Fruit fly (Drosophila melanogaster) whole organism, prepupa: ENCODE data around the gene Corp.

Experiments
- CG11762 ChIP-seq: fragments of 200-800 bp; sonication (Bioruptor generic); optimal IDR thresholded peaks from 3 replicates; lab custom pipeline; 2016; ENCODE audit warnings: missing biosample characterization, missing genetic modification characterization; ENCODE audit not compliant: insufficient read depth
- CG11902 ChIP-seq: fragments of 200-800 bp; sonication (Bioruptor generic); optimal IDR thresholded peaks from 3 replicates; lab custom pipeline; 2016; ENCODE audit warnings: missing biosample characterization, missing genetic modification characterization
- CG15336 ChIP-seq: fragments of 200-800 bp; sonication (Bioruptor generic); IDR thresholded peaks from 2 replicates; pipeline ENCODE4 v1.3.6; 2022; ENCODE audit warnings: missing biosample characterization, missing genetic modification characterization
- CG16779 ChIP-seq: fragments of 200-800 bp; sonication (Bioruptor generic); optimal IDR thresholded peaks from 3 replicates; lab custom pipeline; 2017; ENCODE audit warnings: missing biosample characterization, mild to moderate bottlenecking, missing genetic modification characterization
- CG3032 ChIP-seq: fragments of 200-800 bp; optimal IDR thresholded peaks from 2 replicates; lab custom pipeline; 2019; ENCODE audit warnings: missing biosample characterization, mild to moderate bottlenecking, missing genetic modification characterization, moderate library complexity
- CG32006 ChIP-seq: fragments of 200-800 bp; sonication (Bioruptor generic); optimal IDR thresholded peaks from 3 replicates; lab custom pipeline; 2017; ENCODE audit warnings: missing biosample characterization, mild to moderate bottlenecking, missing genetic modification characterization
- CG34406 ChIP-seq: fragments of 200-800 bp; sonication (Bioruptor generic); optimal IDR thresholded peaks from 3 replicates; lab custom pipeline; 2016; ENCODE audit warnings: missing biosample characterization, missing genetic modification characterization
- CG3919 ChIP-seq: fragments of 200-800 bp; sonication (Bioruptor generic); optimal IDR thresholded peaks from 3 replicates; lab custom pipeline; 2016; ENCODE audit warnings: missing biosample characterization, missing genetic modification characterization
- CG4318 ChIP-seq: fragments of 200-800 bp; sonication (Bioruptor generic); optimal IDR thresholded peaks from 3 replicates; lab custom pipeline; 2017; ENCODE audit warnings: missing biosample characterization, mild to moderate bottlenecking, missing genetic modification characterization
- CG6163 ChIP-seq: fragments of 200-800 bp; sonication (Bioruptor generic); IDR thresholded peaks from 3 replicates; pipeline ENCODE4 v1.3.6; 2022; ENCODE audit warnings: missing biosample characterization, missing genetic modification characterization
- CG6276 ChIP-seq: fragments of 200-800 bp; sonication (Bioruptor generic); optimal IDR thresholded peaks from 2 replicates; lab custom pipeline; 2017; ENCODE audit warnings: missing biosample characterization, mild to moderate bottlenecking, missing genetic modification characterization
- CG6792 ChIP-seq: fragments of 200-800 bp; sonication (Bioruptor generic); optimal IDR thresholded peaks from 3 replicates; lab custom pipeline; 2016; ENCODE audit warnings: missing biosample characterization, missing genetic modification characterization
- CG6808 ChIP-seq: fragments of 200-800 bp; sonication (Bioruptor generic); optimal IDR thresholded peaks from 3 replicates; lab custom pipeline; 2017; ENCODE audit warnings: missing biosample characterization, missing genetic modification characterization, mild to moderate bottlenecking, moderate library complexity, missing genetic modification reagents
- CG6854 ChIP-seq: fragments of 200-800 bp; sonication (Bioruptor generic); optimal IDR thresholded peaks from 2 replicates; lab custom pipeline; 2017; ENCODE audit warnings: missing biosample characterization, mild to moderate bottlenecking, missing genetic modification characterization
- CG8119 ChIP-seq: fragments of 200-800 bp; sonication (Bioruptor generic); IDR thresholded peaks from 3 replicates; pipeline ENCODE4 v1.3.6; 2022; ENCODE audit warnings: missing biosample characterization, missing genetic modification characterization
- CG8632 ChIP-seq: fragments of 200-800 bp; sonication (Bioruptor generic); optimal IDR thresholded peaks from 3 replicates; lab custom pipeline; 2016; ENCODE audit warnings: missing biosample characterization, missing genetic modification characterization
- CG9139 ChIP-seq: fragments of 200-800 bp; sonication (Bioruptor generic); optimal IDR thresholded peaks from 3 replicates; lab custom pipeline; 2017; ENCODE audit warnings: missing biosample characterization, mild to moderate bottlenecking, missing genetic modification characterization
- Eip75B ChIP-seq: fragments of 200-800 bp; sonication (Bioruptor generic); optimal IDR thresholded peaks from 3 replicates; lab custom pipeline; 2016; ENCODE audit warnings: missing biosample characterization, missing genetic modification characterization
- Eip93F ChIP-seq: fragments of 200-800 bp; sonication (Bioruptor generic); optimal IDR thresholded peaks from 2 replicates; lab custom pipeline; 2016; ENCODE audit warnings: missing biosample characterization, mild to moderate bottlenecking, missing genetic modification characterization
- Ets21C ChIP-seq: fragments of 200-800 bp; sonication (Bioruptor generic); optimal IDR thresholded peaks from 3 replicates; lab custom pipeline; 2016; ENCODE audit warnings: missing biosample characterization, missing genetic modification characterization
- Ets96B ChIP-seq: fragments of 200-800 bp; optimal IDR thresholded peaks from 2 replicates; lab custom pipeline; 2019; ENCODE audit warnings: missing biosample characterization, mild to moderate bottlenecking, missing genetic modification characterization, moderate library complexity
- Hr38 ChIP-seq: sonication (Bioruptor generic); optimal IDR thresholded peaks from 2 replicates; lab custom pipeline; 2016; ENCODE audit warnings: missing biosample characterization, missing genetic modification characterization
- Hr39 ChIP-seq: fragments of 200-800 bp; sonication (Bioruptor generic); optimal IDR thresholded peaks from 2 replicates; lab custom pipeline; 2016; ENCODE audit warnings: missing biosample characterization, missing genetic modification characterization
- Hr4 ChIP-seq: fragments of 200-800 bp; sonication (Bioruptor generic); optimal IDR thresholded peaks from 3 replicates; lab custom pipeline; 2016; ENCODE audit warnings: missing biosample characterization, missing genetic modification characterization
- Lpt ChIP-seq: fragments of 200-800 bp; sonication (Bioruptor generic); optimal IDR thresholded peaks from 3 replicates; lab custom pipeline; 2016; ENCODE audit warnings: missing biosample characterization, missing genetic modification characterization
- Smox ChIP-seq: fragments of 200-800 bp; sonication (Bioruptor generic); optimal IDR thresholded peaks from 3 replicates; lab custom pipeline; 2016; ENCODE audit warnings: missing biosample characterization, missing genetic modification characterization
- Sox15 ChIP-seq: fragments of 200-800 bp; sonication (Bioruptor generic); optimal IDR thresholded peaks from 3 replicates; lab custom pipeline; 2016; ENCODE audit warnings: missing biosample characterization, missing genetic modification characterization
- acj6 ChIP-seq: fragments of 200-800 bp; sonication (Bioruptor generic); optimal IDR thresholded peaks from 3 replicates; lab custom pipeline; 2016; ENCODE audit warnings: missing biosample characterization, missing genetic modification characterization
- cyc ChIP-seq: fragments of 200-800 bp; sonication (Bioruptor generic); optimal IDR thresholded peaks from 3 replicates; lab custom pipeline; 2016; ENCODE audit warnings: missing biosample characterization, missing genetic modification characterization
- dac ChIP-seq: fragments of 200-800 bp; sonication (Bioruptor generic); optimal IDR thresholded peaks from 2 replicates; lab custom pipeline; 2017; ENCODE audit warnings: missing biosample characterization, mild to moderate bottlenecking, missing genetic modification characterization
- dsx ChIP-seq: fragments of 200-800 bp; optimal IDR thresholded peaks from 3 replicates; lab custom pipeline; 2019; ENCODE audit warnings: missing biosample characterization, mild to moderate bottlenecking, missing genetic modification characterization, moderate library complexity; ENCODE audit not compliant: poor library complexity, severe bottlenecking
- eg ChIP-seq: fragments of 200-800 bp; sonication (Bioruptor generic); IDR thresholded peaks from 3 replicates; pipeline ENCODE4 v1.3.6; 2022; ENCODE audit warnings: missing biosample characterization, missing genetic modification characterization
- fd59A ChIP-seq: fragments of 200-800 bp; sonication (Bioruptor generic); optimal IDR thresholded peaks from 2 replicates; lab custom pipeline; 2017; ENCODE audit warnings: missing biosample characterization, mild to moderate bottlenecking, missing genetic modification characterization, missing genetic modification reagents
- fd85E ChIP-seq: fragments of 200-800 bp; sonication (Bioruptor generic); optimal IDR thresholded peaks from 3 replicates; lab custom pipeline; 2016; ENCODE audit warnings: missing biosample characterization, missing genetic modification characterization
- fkh ChIP-seq: fragments of 200-800 bp; sonication (Bioruptor generic); optimal IDR thresholded peaks from 3 replicates; lab custom pipeline; 2017; ENCODE audit warnings: missing biosample characterization, mild to moderate bottlenecking, missing genetic modification characterization, moderate library complexity
- lz ChIP-seq: fragments of 200-800 bp; sonication (Bioruptor generic); optimal IDR thresholded peaks from 3 replicates; lab custom pipeline; 2016; ENCODE audit warnings: missing biosample characterization, missing genetic modification characterization
- net ChIP-seq: fragments of 200-800 bp; sonication (Bioruptor generic); optimal IDR thresholded peaks from 3 replicates; lab custom pipeline; 2016; ENCODE audit warnings: missing biosample characterization, missing genetic modification characterization
- svp ChIP-seq: fragments of 200-800 bp; sonication (Bioruptor generic); peaks from one replicate; lab custom pipeline; 2016; ENCODE audit warnings: missing biosample characterization, missing genetic modification characterization
- vri ChIP-seq: fragments of 200-800 bp; sonication (Bioruptor generic); optimal IDR thresholded peaks from 3 replicates; lab custom pipeline; 2016; ENCODE audit warnings: missing biosample characterization, mild to moderate bottlenecking, missing genetic modification characterization

Corp gene

dm6 chrX:8259881-8260280 lies 11.3 kb downstream of the Corp start (continued):
- TF ChIP-seq Ets96B (tag; lab: Kevin White, UChicago) (peak; percentile 22), CG3919 (GFP tag; lab: Kevin White, UChicago) (peak; percentile 45), vri (GFP tag; lab: Kevin White, UChicago) (no peak), Smox (peak; percentile 3), Eip93F (GFP tag; lab: Kevin White, UChicago) (no peak), Eip75B (GFP tag; lab: Kevin White, UChicago) (peak; percentile 20), CG32006 (peak; percentile 63), Ets21C (GFP tag; lab: Kevin White, UChicago) (no peak), CG34406 (GFP tag; lab: Kevin White, UChicago) (peak; percentile 14), dac (GFP tag; lab: Kevin White, UChicago) (peak; percentile 5), CG8119 (peak; percentile 52; the same call in 2 of the 3 replicates), lz (GFP tag; lab: Kevin White, UChicago) (no peak), Sox15 (GFP tag; lab: Kevin White, UChicago) (no peak), Hr38 (GFP tag; lab: Kevin White, UChicago) (no peak), CG16779 (tag; lab: Kevin White, UChicago) (no peak), CG6854 (GFP tag; lab: Kevin White, UChicago) (no peak), Lpt (GFP tag; lab: Kevin White, UChicago) (peak; percentile 53), CG6808 (GFP tag; lab: Kevin White, UChicago) (peak; percentile 7), Hr4 (GFP tag; lab: Kevin White, UChicago) (peak; percentile 61), net (peak; percentile 29), CG8632 (peak; percentile 4), fkh (no peak), fd85E (GFP tag; lab: Kevin White, UChicago) (no peak), fd59A (GFP tag; lab: Kevin White, UChicago) (peak; percentile 7), cyc (GFP tag; lab: Kevin White, UChicago) (no peak), svp (GFP tag; lab: Kevin White, UChicago) (peak; percentile 37), acj6 (GFP tag; lab: Kevin White, UChicago) (peak; percentile 32), Hr39 (GFP tag; lab: Kevin White, UChicago) (peak; percentile 36), CG11762 (peak; percentile 17), CG3032 (peak; percentile 40), eg (GFP tag; lab: Robert Waterston, UW) (peak; percentile 74), CG15336 (peak; percentile 70), dsx (GFP tag; lab: Kevin White, UChicago) (no peak), CG11902 (GFP tag; lab: Kevin White, UChicago) (no peak), CG6163 (GFP tag; lab: Robert Waterston, UW) (peak; percentile 68; the same call in 1 of the 3 replicates), CG4318 (GFP tag; lab: Kevin White, UChicago) (peak; percentile 32), CG6792 (GFP tag; lab: Kevin White, UChicago) (no peak)

dm6 chrX:8258281-8258802 lies 12.9 kb downstream of the Corp start:
- TF ChIP-seq CG9139 (no peak), CG32006 (peak; percentile 36), net (no peak), CG15336 (peak; percentile 63), CG8119 (peak; percentile 33; the same call in 2 of the 3 replicates), dsx (GFP tag; lab: Kevin White, UChicago) (peak; percentile 27), svp (GFP tag; lab: Kevin White, UChicago) (peak; percentile 70), CG6276 (GFP tag; lab: Kevin White, UChicago) (peak; percentile 6)
- TF ChIP-seq, all 60 proteins: peak for 6
